Fruit fly (Drosophila melanogaster): ENCODE results near the gene mael.

mael gene

DNA sequence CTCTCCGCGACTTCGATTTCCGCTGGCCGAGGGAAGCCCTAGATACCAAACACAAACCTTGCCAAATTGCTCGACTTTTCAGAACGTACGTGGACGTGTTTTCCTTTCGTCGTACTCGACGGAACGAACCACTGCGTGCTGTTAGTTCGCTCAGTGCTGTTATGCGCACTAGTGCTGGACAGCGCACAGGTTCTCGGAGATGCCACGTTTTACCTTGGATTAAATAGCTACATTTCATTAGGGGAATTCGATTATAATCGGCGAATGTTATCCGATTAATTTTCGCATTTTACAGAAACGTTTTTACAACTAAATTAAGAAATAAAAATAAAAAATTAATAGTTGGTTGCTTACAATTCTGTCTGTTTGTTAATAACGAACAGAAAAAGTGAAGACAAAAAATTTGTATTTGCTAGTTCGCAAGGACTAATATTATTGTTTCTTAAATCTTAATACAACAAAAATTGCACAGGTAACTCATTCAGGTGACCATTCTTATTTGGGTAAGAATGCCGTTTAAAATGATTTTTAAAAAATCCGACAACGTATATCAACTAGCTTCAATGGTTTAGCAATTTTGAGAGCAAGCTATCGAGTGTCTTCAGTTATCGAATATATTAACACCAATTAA, 3.8 kb upstream of the mael start, which contains the start of the genes ArfGAP3 and CG32452 (continued):
- TF ChIP-seq ttk (GFP tag; IDR thresholded peaks at IDR 0.05), result peak; percentile 58
- TF ChIP-seq CG8924 (tag; optimal IDR thresholded peaks at IDR 0.05), result peak; percentile 82
- TF ChIP-seq CG7786 (GFP tag; optimal IDR thresholded peaks at IDR 0.05), result peak; percentile 39
- TF ChIP-seq Hr3 (GFP tag; optimal IDR thresholded peaks at IDR 0.05), result peak; percentile 67
- TF ChIP-seq Sox100B (GFP tag; optimal IDR thresholded peaks at IDR 0.05), result no peak
- peak; percentile 73 for TF ChIP-seq Meics (GFP tag; optimal IDR thresholded peaks at IDR 0.05)
- peak; percentile 81 for TF ChIP-seq CG30020 (tag; optimal IDR thresholded peaks at IDR 0.05)
- peak; percentile 72 for TF ChIP-seq caup (GFP tag; optimal IDR thresholded peaks at IDR 0.05; ENCODE audit: severe bottlenecking)
- TF ChIP-seq disco-r (GFP tag; optimal IDR thresholded peaks at IDR 0.05), result no peak
- peak; percentile 33 for TF ChIP-seq CG8089 (GFP tag; optimal IDR thresholded peaks at IDR 0.05)
- peak; percentile 47 for TF ChIP-seq inv (GFP tag; IDR thresholded peaks at IDR 0.05; ENCODE audit: partially characterized antibody)
- peak; percentile 34 for TF ChIP-seq ewg (GFP tag; optimal IDR thresholded peaks at IDR 0.05)
- 0 out of 2 replicates have a peak, but pooled peaks have one; percentile 30 for TF ChIP-seq gsb (GFP tag; IDR thresholded peaks at IDR 0.05)
- no peak for TF ChIP-seq psq (GFP tag; optimal IDR thresholded peaks at IDR 0.05)
- peak; percentile 56 for TF ChIP-seq HHEX (GFP tag; optimal IDR thresholded peaks at IDR 0.05)
- TF ChIP-seq ato (GFP tag; IDR thresholded peaks at IDR 0.05; ENCODE audit: partially characterized antibody), result no peak
- TF ChIP-seq CG8478 (optimal IDR thresholded peaks at IDR 0.05), result no peak
- peak; percentile 30 for TF ChIP-seq Jarid2 (GFP tag; optimal IDR thresholded peaks at IDR 0.05)
- peak; percentile 52 for TF ChIP-seq Bteb2 (GFP tag; optimal IDR thresholded peaks at IDR 0.05)
- peak; percentile 69 for TF ChIP-seq dmrt99B (tag; optimal IDR thresholded peaks at IDR 0.05)
- no peak for TF ChIP-seq CG31365 (tag; optimal IDR thresholded peaks at IDR 0.05)
- TF ChIP-seq CG7839 (tag; optimal IDR thresholded peaks at IDR 0.05), result peak; percentile 72
- TF ChIP-seq Rfx (GFP tag; IDR thresholded peaks at IDR 0.05), result peak; percentile 86
- TF ChIP-seq CG18262 (tag; optimal IDR thresholded peaks at IDR 0.05), result peak; percentile 77
- peak; percentile 58 for TF ChIP-seq CG1233 (GFP tag; optimal IDR thresholded peaks at IDR 0.05)
- no peak for TF ChIP-seq sima (GFP tag; optimal IDR thresholded peaks at IDR 0.05)
- peak; percentile 60; the same call in 1 of the 2 replicates for TF ChIP-seq rib (GFP tag; IDR thresholded peaks at IDR 0.05)
- TF ChIP-seq corto (GFP tag; optimal IDR thresholded peaks at IDR 0.05), result no peak
- TF ChIP-seq CG34224 (GFP tag; IDR thresholded peaks at IDR 0.05; ENCODE audit: partially characterized antibody), result peak; percentile 68
- TF ChIP-seq sens (GFP tag), result peak; percentile 93
- TF ChIP-seq chinmo (GFP tag; IDR thresholded peaks at IDR 0.05; ENCODE audit: partially characterized antibody), result 0 out of 4 replicates have a peak, but pooled peaks have one; percentile 54
- peak; percentile 58; the same call in 1 of the 3 replicates for TF ChIP-seq ken (GFP tag; IDR thresholded peaks at IDR 0.05)
- TF ChIP-seq CG3407 (GFP tag; optimal IDR thresholded peaks at IDR 0.05), result peak; percentile 45
- peak; percentile 41 for TF ChIP-seq kni (GFP tag; optimal IDR thresholded peaks at IDR 0.05)
- TF ChIP-seq CG15514 (GFP tag; optimal IDR thresholded peaks at IDR 0.05), result peak; percentile 97
- no peak for TF ChIP-seq CG7928 (GFP tag; optimal IDR thresholded peaks at IDR 0.05)
- TF ChIP-seq fd96Cb (tag; optimal IDR thresholded peaks at IDR 0.05), result peak; percentile 64
- TF ChIP-seq gro (GFP tag; optimal IDR thresholded peaks at IDR 0.05), result peak; percentile 24
- TF ChIP-seq CG4424 (GFP tag; optimal IDR thresholded peaks at IDR 0.05), result peak; percentile 77
- TF ChIP-seq CG8388 (GFP tag; optimal IDR thresholded peaks at IDR 0.05), result peak; percentile 57
- no peak for TF ChIP-seq jing (GFP tag; optimal IDR thresholded peaks at IDR 0.05)
- TF ChIP-seq CG3065 (GFP tag; optimal IDR thresholded peaks at IDR 0.05), result peak; percentile 40
- peak; percentile 61 for TF ChIP-seq Dek (tag; optimal IDR thresholded peaks at IDR 0.05)
- peak; percentile 33 for TF ChIP-seq CG5180 (GFP tag; optimal IDR thresholded peaks at IDR 0.05)
- peak; percentile 52 to 75 for TF ChIP-seq Hr51 (GFP tag; optimal IDR thresholded peaks at IDR 0.05)
- no peak for TF ChIP-seq Doc2 (GFP tag; IDR thresholded peaks at IDR 0.05)
- TF ChIP-seq CG4730 (GFP tag; IDR thresholded peaks at IDR 0.05), result peak; percentile 41; the same call in 1 of the 2 replicates
- peak; percentile 92 for TF ChIP-seq CG17361 (GFP tag; IDR thresholded peaks at IDR 0.05)
- peak; percentile 44 for TF ChIP-seq CG1792 (GFP tag; optimal IDR thresholded peaks at IDR 0.05)

All from whole organism, embryonic.